Worm (Caenorhabditis elegans) whole organism, midembryonic: ENCODE data around the gene spe-29.

Experiments used
- T22C8.4 ChIP-seq: fragments of 200-800 bp; sonication (Bioruptor generic); IDR thresholded peaks from 2 replicates; pipeline ENCODE4 v1.3.6; 2022; ENCODE audit warnings: missing genetic modification characterization, missing compliant biosample characterization
- cog-1 ChIP-seq: sonication (generic microtip); optimal IDR thresholded peaks from 2 replicates; lab custom pipeline; 2016; ENCODE audit warnings: missing genetic modification characterization, missing compliant biosample characterization
- flt-1 ChIP-seq: fragments of 200-800 bp; sonication (Bioruptor generic); IDR thresholded peaks from 2 replicates; pipeline ENCODE4 v1.3.6; 2022; ENCODE audit warnings: missing genetic modification characterization, missing compliant biosample characterization
- ref-1 ChIP-seq: fragments of 200-800 bp; sonication (Bioruptor generic); conservative IDR thresholded peaks from 2 replicates; pipeline ENCODE4 v1.3.6; 2022; ENCODE audit warnings: missing genetic modification reagents, missing genetic modification characterization, missing compliant biosample characterization
- tab-1 ChIP-seq: fragments of 200-800 bp; sonication (Bioruptor generic); IDR thresholded peaks from 2 replicates; pipeline ENCODE4 v1.3.6; 2022; ENCODE audit warnings: missing genetic modification characterization, missing compliant biosample characterization
- ztf-23 ChIP-seq: fragments of 200-800 bp; sonication (Bioruptor generic); IDR thresholded peaks from 2 replicates; pipeline ENCODE4 v1.3.6; 2022; ENCODE audit warnings: missing genetic modification reagents, missing genetic modification characterization, missing compliant biosample characterization
- ztf-29 ChIP-seq: fragments of 200-800 bp; sonication (Bioruptor generic); IDR thresholded peaks from 2 replicates; pipeline ENCODE4 v1.3.6; 2022; ENCODE audit warnings: missing genetic modification reagents, missing genetic modification characterization, missing compliant biosample characterization

DNA sequence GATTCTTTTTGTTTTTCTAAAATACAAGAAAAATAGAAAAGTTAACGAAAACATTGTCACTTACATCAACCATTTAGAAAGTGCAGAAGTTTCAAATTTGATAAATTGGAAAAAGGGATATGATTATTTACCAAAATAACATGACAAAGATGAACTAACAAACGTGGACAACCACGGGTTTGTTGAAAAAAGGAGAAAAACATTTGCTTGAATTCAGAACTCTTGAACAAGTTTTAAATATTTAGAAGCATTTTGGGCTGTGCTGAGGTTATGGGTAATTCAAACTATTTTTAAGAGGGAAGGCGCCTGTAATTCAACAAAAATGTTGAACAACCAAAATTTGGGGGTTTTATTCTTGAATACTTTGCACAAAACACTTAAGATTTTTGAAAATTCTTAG, 43.8 kb upstream of the spe-29 start, which contains the start of gene ttbk-3:
- TF ChIP-seq T22C8.4 (GFP tag; lab: Robert Waterston, UW): no peak
- TF ChIP-seq tab-1: no peak
- TF ChIP-seq flt-1: no peak
- no peak for TF ChIP-seq cog-1 (tag; lab: Kevin White, UChicago)
- no peak for TF ChIP-seq ref-1
- TF ChIP-seq ztf-23 (GFP tag; lab: Robert Waterston, UW): no peak
- no peak for TF ChIP-seq ztf-29
